Fruit fly (Drosophila melanogaster) whole organism, wandering third instar larva: Measurements from ENCODE around the gene CG16959.

Experiments used
- jim ChIP-seq: fragments of 175-275, 200-325 bp; sonication (Bioruptor generic); optimal IDR thresholded peaks from 2 replicates; lab custom pipeline; 2016; ENCODE audit warnings: missing biosample characterization, mild to moderate bottlenecking, missing genetic modification characterization
- pan ChIP-seq: fragments of >200 bp; optimal IDR thresholded peaks from 2 replicates; lab custom pipeline; 2017
- psq ChIP-seq: fragments of 200-800 bp; sonication (Bioruptor generic); optimal IDR thresholded peaks from 3 replicates; lab custom pipeline; 2017; ENCODE audit warnings: missing biosample characterization, mild to moderate bottlenecking, missing genetic modification characterization, moderate library complexity
- woc ChIP-seq: sonication (Bioruptor generic); optimal IDR thresholded peaks from 2 replicates; lab custom pipeline; 2016; ENCODE audit warnings: missing biosample characterization, mild to moderate bottlenecking, missing genetic modification characterization

dm6 chr3L:15140268-15140957 is 15.3 kb upstream of the CG16959 start:
- TF ChIP-seq jim (GFP tag; lab: Kevin White, UChicago) (no peak), psq (GFP tag; lab: Kevin White, UChicago) (no peak), woc (GFP tag; lab: Kevin White, UChicago) (no peak), pan (no peak)
